Worm (Caenorhabditis elegans): ENCODE results near the gene F16G10.7.

The F16G10.7 gene

ce11 chrII:2374973-2375372 lies 5.1 kb downstream of the F16G10.7 start, which contains the start of gene F16G10.2:
F16G10.2 (plus strand) TSS chrII:2375273.
- no peak for TF ChIP-seq ces-1 (GFP tag; optimal IDR thresholded peaks at IDR 0.05)
- no peak for TF ChIP-seq bed-3 (GFP tag; optimal IDR thresholded peaks at IDR 0.05)
- no peak for TF ChIP-seq flh-1 (GFP tag; optimal IDR thresholded peaks at IDR 0.05)
- TF ChIP-seq nhr-76 (tag; optimal IDR thresholded peaks at IDR 0.05), result no peak
- no peak for TF ChIP-seq lsy-2 (tag; optimal IDR thresholded peaks at IDR 0.05)
- TF ChIP-seq sem-2 (GFP tag; optimal IDR thresholded peaks at IDR 0.05), result no peak
- TF ChIP-seq cnd-1 (tag; optimal IDR thresholded peaks at IDR 0.05), result no peak
- TF ChIP-seq pha-4 (tag; optimal IDR thresholded peaks at IDR 0.05), result no peak
- TF ChIP-seq tbx-8 (GFP tag; optimal IDR thresholded peaks at IDR 0.05), result no peak
- TF ChIP-seq mls-2 (tag; optimal IDR thresholded peaks at IDR 0.05), result no peak
- TF ChIP-seq lin-32 (GFP tag; optimal IDR thresholded peaks at IDR 0.05), result no peak
- no peak for TF ChIP-seq elt-3 (tag; optimal IDR thresholded peaks at IDR 0.05)
- TF ChIP-seq zip-8 (tag; optimal IDR thresholded peaks at IDR 0.05), result no peak
- TF ChIP-seq nhr-237 (tag; optimal IDR thresholded peaks at IDR 0.05), result no peak
- TF ChIP-seq ceh-83 (GFP tag; optimal IDR thresholded peaks at IDR 0.05), result no peak
- no peak for TF ChIP-seq lin-13 (tag; optimal IDR thresholded peaks at IDR 0.05)
- TF ChIP-seq unc-62 (GFP tag; optimal IDR thresholded peaks at IDR 0.05), result no peak

- no peak for TF ChIP-seq elt-3 (tag; optimal IDR thresholded peaks at IDR 0.05)
Observed at ce11 chrII:2372090-2372489, 8.0 kb downstream of the F16G10.7 start, which contains the start of gene F16G10.3. F16G10.3 (plus strand) TSS chrII:2372390.

ce11 chrII:2368956-2369355 lies 11.1 kb downstream of the F16G10.7 start, which contains the start of gene hpo-25:
hpo-25 (plus strand) TSS chrII:2369256.
- TF ChIP-seq nhr-12 (tag; optimal IDR thresholded peaks at IDR 0.05), result no peak
- TF ChIP-seq zip-8 (tag; optimal IDR thresholded peaks at IDR 0.05), result no peak
- TF ChIP-seq hlh-1 (tag; optimal IDR thresholded peaks at IDR 0.05), result no peak
- TF ChIP-seq mab-5 (tag; optimal IDR thresholded peaks at IDR 0.05), result no peak
- no peak for TF ChIP-seq unc-120 (tag; optimal IDR thresholded peaks at IDR 0.05; ENCODE audit: poor library complexity, severe bottlenecking)
- TF ChIP-seq lin-32 (GFP tag; optimal IDR thresholded peaks at IDR 0.05), result no peak
- no peak for TF ChIP-seq ztf-11 (tag; optimal IDR thresholded peaks at IDR 0.05)
- TF ChIP-seq snpc-4 (tag; optimal IDR thresholded peaks at IDR 0.05), result no peak
- no peak for TF ChIP-seq sem-2 (GFP tag; optimal IDR thresholded peaks at IDR 0.05)
- TF ChIP-seq ceh-39 (tag; optimal IDR thresholded peaks at IDR 0.05), result no peak
- TF ChIP-seq mep-1 (tag; optimal IDR thresholded peaks at IDR 0.05), result no peak

- TF ChIP-seq ces-1 (GFP tag; optimal IDR thresholded peaks at IDR 0.05) (no peak), pha-4 (tag; optimal IDR thresholded peaks at IDR 0.05) (no peak), lin-32 (GFP tag; optimal IDR thresholded peaks at IDR 0.05) (no peak), zip-8 (tag; optimal IDR thresholded peaks at IDR 0.05) (no peak), mab-5 (tag; optimal IDR thresholded peaks at IDR 0.05) (no peak), snpc-4 (tag; optimal IDR thresholded peaks at IDR 0.05) (no peak), mep-1 (tag; optimal IDR thresholded peaks at IDR 0.05) (no peak), ceh-39 (tag; optimal IDR thresholded peaks at IDR 0.05) (no peak), flh-1 (GFP tag; optimal IDR thresholded peaks at IDR 0.05) (no peak), unc-62 (GFP tag; optimal IDR thresholded peaks at IDR 0.05) (no peak), unc-120 (tag; optimal IDR thresholded peaks at IDR 0.05; ENCODE audit: poor library complexity, severe bottlenecking) (no peak), lin-13 (tag; optimal IDR thresholded peaks at IDR 0.05) (no peak), sem-2 (GFP tag; optimal IDR thresholded peaks at IDR 0.05) (no peak), nhr-12 (tag; optimal IDR thresholded peaks at IDR 0.05) (no peak), lsy-2 (tag; optimal IDR thresholded peaks at IDR 0.05) (no peak), ceh-43 (GFP tag; optimal IDR thresholded peaks at IDR 0.05) (no peak), hlh-1 (tag; optimal IDR thresholded peaks at IDR 0.05) (no peak), M03D4.4 (tag; optimal IDR thresholded peaks at IDR 0.05) (no peak)
Observed at ce11 chrII:2366623-2367365, 13.3 kb downstream of the F16G10.7 start, which contains the start of the genes F43C11.12 and F16G10.5. F43C11.12 (minus strand) TSS chrII:2366723. F16G10.5 (plus strand) TSS chrII:2367315.

- TF ChIP-seq nhr-76 (tag; optimal IDR thresholded peaks at IDR 0.05) (no peak), nhr-12 (tag; optimal IDR thresholded peaks at IDR 0.05) (no peak), snpc-4 (tag; optimal IDR thresholded peaks at IDR 0.05) (no peak), tbx-8 (GFP tag; optimal IDR thresholded peaks at IDR 0.05) (no peak), lsy-2 (tag; optimal IDR thresholded peaks at IDR 0.05) (no peak), pha-4 (tag; optimal IDR thresholded peaks at IDR 0.05) (no peak), ztf-11 (tag; optimal IDR thresholded peaks at IDR 0.05) (no peak), M03D4.4 (tag; optimal IDR thresholded peaks at IDR 0.05) (no peak), ceh-83 (GFP tag; optimal IDR thresholded peaks at IDR 0.05) (no peak), zip-8 (tag; optimal IDR thresholded peaks at IDR 0.05) (no peak), unc-39 (tag; optimal IDR thresholded peaks at IDR 0.05) (no peak), bed-3 (GFP tag; optimal IDR thresholded peaks at IDR 0.05) (no peak), mls-2 (tag; optimal IDR thresholded peaks at IDR 0.05) (no peak), sem-2 (GFP tag; optimal IDR thresholded peaks at IDR 0.05) (no peak), ces-1 (GFP tag; optimal IDR thresholded peaks at IDR 0.05) (no peak), mep-1 (tag; optimal IDR thresholded peaks at IDR 0.05) (no peak), unc-120 (tag; optimal IDR thresholded peaks at IDR 0.05; ENCODE audit: poor library complexity, severe bottlenecking) (no peak)
Observed at ce11 chrII:2363673-2364072, 16.4 kb downstream of the F16G10.7 start, which contains the start of gene F43C11.11. F43C11.11 (minus strand) TSS chrII:2363773.

All from whole organism, mixed stage, embryonic.